Worm (Caenorhabditis elegans): ENCODE data around the gene F55A11.11.

F55A11.11 gene

DNA sequence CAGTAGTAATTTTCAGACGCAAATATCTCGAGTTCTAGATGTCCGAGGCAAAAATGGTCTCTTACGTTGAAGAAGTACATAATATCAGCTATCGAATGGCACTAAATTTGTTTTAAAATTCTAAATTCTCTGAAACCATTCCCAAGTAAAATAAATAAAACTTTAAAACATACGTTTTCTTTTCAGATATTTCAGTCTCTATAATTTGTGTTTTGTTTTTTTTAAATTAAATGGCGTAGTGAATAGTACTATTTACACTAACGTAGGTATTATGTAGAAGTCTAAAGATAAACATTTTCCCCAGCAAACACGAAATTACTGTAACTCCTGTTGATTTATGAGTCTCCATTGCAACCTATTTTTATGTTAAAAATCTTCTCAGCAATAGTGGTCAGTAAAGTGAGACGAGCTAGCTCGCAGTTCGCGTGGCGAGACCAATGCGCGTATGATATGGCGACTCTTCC, 34.3 kb downstream of the F55A11.11 start:
- TF ChIP-seq lsy-12 (tag; optimal IDR thresholded peaks at IDR 0.05) (no peak), fos-1 (tag; optimal IDR thresholded peaks at IDR 0.05) (no peak), nfya-1 (tag; optimal IDR thresholded peaks at IDR 0.05; ENCODE audit: insufficient read depth) (no peak), mml-1 (tag; optimal IDR thresholded peaks at IDR 0.05) (no peak), ztf-11 (tag; optimal IDR thresholded peaks at IDR 0.05) (no peak), ama-1 (optimal IDR thresholded peaks at IDR 0.05) (no peak), nhr-77 (tag; optimal IDR thresholded peaks at IDR 0.05) (no peak), zag-1 (tag; optimal IDR thresholded peaks at IDR 0.05) (no peak), ceh-28 (tag; optimal IDR thresholded peaks at IDR 0.05) (no peak), unc-39 (tag; optimal IDR thresholded peaks at IDR 0.05) (no peak), ceh-9 (tag; optimal IDR thresholded peaks at IDR 0.05) (no peak), nhr-28 (tag; optimal IDR thresholded peaks at IDR 0.05) (no peak), ceh-82 (tag; optimal IDR thresholded peaks at IDR 0.05) (no peak), hmg-11 (tag; optimal IDR thresholded peaks at IDR 0.05) (no peak), egl-5 (tag; optimal IDR thresholded peaks at IDR 0.05) (no peak), ceh-16 (tag; optimal IDR thresholded peaks at IDR 0.05) (no peak), elt-3 (tag; optimal IDR thresholded peaks at IDR 0.05) (no peak), nhr-67 (tag; optimal IDR thresholded peaks at IDR 0.05) (no peak)

ce11 chrV:11818064-11818463, 35.1 kb downstream of the F55A11.11 start:
- TF ChIP-seq elt-1 (tag; optimal IDR thresholded peaks at IDR 0.05) (no peak), egl-5 (tag; optimal IDR thresholded peaks at IDR 0.05) (no peak), ceh-9 (tag; optimal IDR thresholded peaks at IDR 0.05) (no peak), nhr-23 (tag; optimal IDR thresholded peaks at IDR 0.05) (no peak), R02D3.7 (tag; optimal IDR thresholded peaks at IDR 0.05) (no peak), snpc-4 (tag; optimal IDR thresholded peaks at IDR 0.05) (no peak), nhr-76 (tag; optimal IDR thresholded peaks at IDR 0.05) (no peak), lin-15B (tag; optimal IDR thresholded peaks at IDR 0.05) (no peak), nhr-77 (tag; optimal IDR thresholded peaks at IDR 0.05) (no peak), sea-2 (GFP tag; optimal IDR thresholded peaks at IDR 0.05) (no peak), ceh-16 (tag; optimal IDR thresholded peaks at IDR 0.05) (no peak), fos-1 (tag; optimal IDR thresholded peaks at IDR 0.05) (no peak)

DNA sequence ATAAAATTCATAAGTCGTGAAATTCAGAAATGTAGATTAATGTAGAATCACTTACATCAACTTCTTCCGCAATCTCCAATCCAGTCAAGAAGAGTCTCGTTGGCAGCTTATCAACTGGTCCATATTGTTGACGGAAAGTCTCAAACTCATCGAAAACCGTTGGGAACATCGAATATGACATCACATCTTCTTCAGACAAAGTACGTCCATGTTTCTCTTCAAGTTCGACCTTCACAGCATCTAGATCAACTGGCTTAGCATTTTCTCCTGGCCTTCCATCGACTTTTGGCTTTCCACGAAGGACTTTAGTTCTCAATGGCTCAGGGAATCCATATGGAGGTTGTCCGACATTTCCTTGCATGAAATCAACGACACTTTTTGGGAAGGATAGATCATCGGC, 35.8 kb downstream of the F55A11.11 start:
- TF ChIP-seq ama-1 (optimal IDR thresholded peaks at IDR 0.05) (peak; percentile 55), unc-62 (GFP tag; optimal IDR thresholded peaks at IDR 0.05) (no peak), ztf-4 (tag; optimal IDR thresholded peaks at IDR 0.05) (no peak)

DNA sequence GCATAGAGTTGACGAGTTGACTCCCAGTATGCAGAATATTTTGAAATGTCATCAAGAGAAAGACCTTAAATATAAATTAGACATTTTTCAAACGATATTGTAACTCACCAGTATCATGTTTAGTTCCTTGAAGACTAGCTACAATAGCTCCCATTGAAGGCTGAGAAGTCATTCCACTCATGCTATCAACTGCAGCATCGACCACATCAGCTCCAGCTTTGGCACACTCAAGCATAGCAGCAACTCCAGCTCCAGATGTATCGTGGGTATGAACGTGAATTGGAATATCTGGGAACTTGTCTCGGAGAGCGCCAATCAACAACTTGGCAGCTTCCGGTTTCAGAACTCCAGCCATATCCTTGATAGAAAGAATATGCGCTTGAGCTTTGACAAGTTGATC, 36.5 kb downstream of the F55A11.11 start:
- no peak for TF ChIP-seq ceh-16 (tag; optimal IDR thresholded peaks at IDR 0.05)
- TF ChIP-seq ama-1 (optimal IDR thresholded peaks at IDR 0.05) = peak; percentile 42

ce11 chrV:11820551-11820950, 37.6 kb downstream of the F55A11.11 start:
- TF ChIP-seq lin-39 (tag; optimal IDR thresholded peaks at IDR 0.05) (no peak), skn-1 (tag; optimal IDR thresholded peaks at IDR 0.05) (no peak), ama-1 (optimal IDR thresholded peaks at IDR 0.05) (peak; percentile 89), nhr-67 (tag; optimal IDR thresholded peaks at IDR 0.05) (no peak), unc-39 (tag; optimal IDR thresholded peaks at IDR 0.05) (no peak), unc-62 (GFP tag; optimal IDR thresholded peaks at IDR 0.05) (no peak), zag-1 (tag; optimal IDR thresholded peaks at IDR 0.05) (no peak), nhr-11 (tag; optimal IDR thresholded peaks at IDR 0.05) (no peak), aly-2 (tag; optimal IDR thresholded peaks at IDR 0.05) (no peak), nhr-76 (tag; optimal IDR thresholded peaks at IDR 0.05) (no peak), pha-4 (tag; optimal IDR thresholded peaks at IDR 0.05) (no peak), sea-2 (GFP tag; optimal IDR thresholded peaks at IDR 0.05) (no peak), mdl-1 (tag; optimal IDR thresholded peaks at IDR 0.05) (no peak), mml-1 (tag; optimal IDR thresholded peaks at IDR 0.05) (no peak), ztf-11 (tag; optimal IDR thresholded peaks at IDR 0.05) (no peak), nhr-28 (tag; optimal IDR thresholded peaks at IDR 0.05) (no peak), egl-27 (tag; optimal IDR thresholded peaks at IDR 0.05) (no peak), daf-12 (tag; optimal IDR thresholded peaks at IDR 0.05) (no peak), lin-15B (tag; optimal IDR thresholded peaks at IDR 0.05) (no peak), ZK546.5 (tag; optimal IDR thresholded peaks at IDR 0.05) (no peak), ceh-82 (tag; optimal IDR thresholded peaks at IDR 0.05) (no peak), nhr-77 (tag; optimal IDR thresholded peaks at IDR 0.05) (no peak), elt-1 (tag; optimal IDR thresholded peaks at IDR 0.05) (no peak), pqm-1 (tag; optimal IDR thresholded peaks at IDR 0.05) (peak; percentile 50), ceh-9 (tag; optimal IDR thresholded peaks at IDR 0.05) (no peak), fkh-2 (tag; optimal IDR thresholded peaks at IDR 0.05) (no peak), nhr-43 (tag; optimal IDR thresholded peaks at IDR 0.05; ENCODE audit: poor library complexity, severe bottlenecking) (peak; percentile 34), elt-2 (tag; optimal IDR thresholded peaks at IDR 0.05) (peak; percentile 62), tbx-2 (tag; optimal IDR thresholded peaks at IDR 0.05) (no peak), lsy-12 (tag; optimal IDR thresholded peaks at IDR 0.05) (no peak)

All from whole organism, L3 larva.